3 fruit fly cellular contexts compared by ENCODE assay signal in the genomic region with DNA sequence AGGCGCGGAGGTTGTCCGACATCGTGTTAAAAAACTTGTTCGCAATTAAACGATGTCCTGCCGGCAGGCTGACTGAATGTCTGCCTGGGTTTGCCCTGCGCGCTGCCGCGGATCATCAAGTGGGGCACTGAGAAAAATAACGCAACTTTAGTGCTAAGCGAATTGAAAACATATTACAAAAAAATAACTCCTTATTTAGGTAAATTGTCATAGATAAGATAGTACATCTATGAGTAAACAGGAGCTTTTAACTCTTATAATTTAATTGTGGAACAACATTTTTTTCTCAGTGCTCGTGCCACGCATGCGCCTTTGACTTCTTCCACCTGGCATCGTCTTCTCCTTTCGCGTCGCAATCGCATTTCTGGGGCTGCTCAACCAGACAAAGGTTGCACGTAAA.
TF ChIP-seq lines count a peak whose summit lies in the region.

No protein-coding gene starts in this region.

TF ChIP-seq in whole organism, embryonic, 481 proteins besides CTCF, POLR2A, EP300 and RAD21 (continued from another document):
- TF ChIP-seq lbe (GFP tag; optimal IDR thresholded peaks at IDR 0.05; lab: Kevin White, UChicago) (peak; percentile 18), ara (GFP tag; IDR thresholded peaks at IDR 0.05; lab: Robert Waterston, UW) (peak; percentile 62; the same call in 1 of the 2 replicates), nom (GFP tag; optimal IDR thresholded peaks at IDR 0.05; lab: Kevin White, UChicago) (peak; percentile 78), oc (tag; optimal IDR thresholded peaks at IDR 0.05; lab: Kevin White, UChicago) (no peak), Xrp1 (GFP tag; IDR thresholded peaks at IDR 0.05; lab: Robert Waterston, UW) (peak; percentile 68; the same call in 1 of the 2 replicates), zen (tag; optimal IDR thresholded peaks at IDR 0.05; lab: Kevin White, UChicago) (peak; percentile 49), wor (GFP tag; IDR thresholded peaks at IDR 0.05; lab: Robert Waterston, UW) (no peak), CG10267 (tag; optimal IDR thresholded peaks at IDR 0.05; lab: Kevin White, UChicago) (peak; percentile 13), ase (GFP tag; IDR thresholded peaks at IDR 0.05; lab: Robert Waterston, UW) (peak; percentile 28; the same call in 1 of the 3 replicates), dan (GFP tag; IDR thresholded peaks at IDR 0.05; lab: Robert Waterston, UW) (0 out of 2 replicates have a peak, but pooled peaks have one; percentile 20), CG17612 (GFP tag; IDR thresholded peaks at IDR 0.05; lab: Robert Waterston, UW) (no peak), stwl (tag; optimal IDR thresholded peaks at IDR 0.05; lab: Kevin White, UChicago) (no peak), prd (optimal IDR thresholded peaks at IDR 0.05; lab: Kevin White, UChicago) (no peak), prd (GFP tag; IDR thresholded peaks at IDR 0.05; lab: Robert Waterston, UW) (peak; percentile 43; the same call in 2 of the 3 replicates), Ssrp (tag; optimal IDR thresholded peaks at IDR 0.05; lab: Kevin White, UChicago) (no peak), tin (GFP tag; optimal IDR thresholded peaks at IDR 0.05; lab: Kevin White, UChicago) (peak; percentile 13), Rfx (GFP tag; IDR thresholded peaks at IDR 0.05; lab: Robert Waterston, UW) (no peak), CG7963 (GFP tag; IDR thresholded peaks at IDR 0.05; lab: Robert Waterston, UW; ENCODE audit: partially characterized antibody) (no peak), vvl (GFP tag; IDR thresholded peaks at IDR 0.05; lab: Robert Waterston, UW) (0 out of 2 replicates have a peak, but pooled peaks have one; percentile 11), gem (tag; optimal IDR thresholded peaks at IDR 0.05; lab: Kevin White, UChicago) (peak; percentile 28), CG17829 (tag; optimal IDR thresholded peaks at IDR 0.05; lab: Kevin White, UChicago) (peak; percentile 28), dmrt11E (tag; optimal IDR thresholded peaks at IDR 0.05; lab: Kevin White, UChicago) (peak; percentile 58), CG3847 (GFP tag; IDR thresholded peaks at IDR 0.05; lab: Robert Waterston, UW) (no peak), Med (GFP tag; lab: Kevin White, UChicago) (peak; percentile 11), zfh1 (GFP tag; IDR thresholded peaks at IDR 0.05; lab: Robert Waterston, UW) (0 out of 3 replicates have a peak, but pooled peaks have one; percentile 34), CG2712 (tag; optimal IDR thresholded peaks at IDR 0.05; lab: Kevin White, UChicago) (peak; percentile 20), CG4360 (GFP tag; IDR thresholded peaks at IDR 0.05; lab: Robert Waterston, UW) (no peak), CG10959 (GFP tag; IDR thresholded peaks at IDR 0.05; lab: Robert Waterston, UW) (peak; percentile 64), lola (GFP tag; optimal IDR thresholded peaks at IDR 0.05; lab: Kevin White, UChicago) (peak in 1 of 3 experiments; percentile 36), Atf-2 (GFP tag; optimal IDR thresholded peaks at IDR 0.05; lab: Kevin White, UChicago) (no peak), kni (GFP tag; optimal IDR thresholded peaks at IDR 0.05; lab: Kevin White, UChicago) (no peak), CG14710 (tag; optimal IDR thresholded peaks at IDR 0.05; lab: Kevin White, UChicago) (peak; percentile 10), Dad (GFP tag; optimal IDR thresholded peaks at IDR 0.05; lab: Kevin White, UChicago) (no peak), CG7839 (tag; optimal IDR thresholded peaks at IDR 0.05; lab: Kevin White, UChicago) (no peak), CG1603 (tag; optimal IDR thresholded peaks at IDR 0.05; lab: Kevin White, UChicago) (peak; percentile 23), phol (tag; optimal IDR thresholded peaks at IDR 0.05; lab: Kevin White, UChicago) (peak; percentile 4), CG15696 (tag; optimal IDR thresholded peaks at IDR 0.05; lab: Kevin White, UChicago) (peak; percentile 35), CG4404 (GFP tag; IDR thresholded peaks at IDR 0.05; lab: Robert Waterston, UW) (0 out of 2 replicates have a peak, but pooled peaks have one; percentile 30), CG17328 (GFP tag; IDR thresholded peaks at IDR 0.05; lab: Robert Waterston, UW) (peak; percentile 49; the same call in 1 of the 2 replicates), sens (GFP tag; lab: Kevin White, UChicago) (peak; percentile 56), ac (GFP tag; optimal IDR thresholded peaks at IDR 0.05; lab: Kevin White, UChicago) (peak; percentile 27)
TF ChIP-seq in whole organism, embryonic: peak in this region for 36.

TF ChIP-seq in whole organism, prepupa, 60 proteins besides CTCF, POLR2A, EP300 and RAD21 (continued from another document):
- no peak for TF ChIP-seq Blimp-1 (GFP tag; optimal IDR thresholded peaks at IDR 0.05; lab: Kevin White, UChicago)
- peak; percentile 67 for TF ChIP-seq Met (GFP tag; optimal IDR thresholded peaks at IDR 0.05; lab: Kevin White, UChicago)
- TF ChIP-seq CG31627 (GFP tag; optimal IDR thresholded peaks at IDR 0.05; lab: Kevin White, UChicago), result peak; percentile 48
- TF ChIP-seq CG8119 (GFP tag; IDR thresholded peaks at IDR 0.05; lab: Robert Waterston, UW), result 0 out of 3 replicates have a peak, but pooled peaks have one; percentile 28
- TF ChIP-seq CG8319 (GFP tag; optimal IDR thresholded peaks at IDR 0.05; lab: Kevin White, UChicago), result peak; percentile 58
- peak; percentile 72 for TF ChIP-seq achi (GFP tag; optimal IDR thresholded peaks at IDR 0.05; lab: Kevin White, UChicago)
- TF ChIP-seq net (GFP tag; optimal IDR thresholded peaks at IDR 0.05; lab: Kevin White, UChicago), result peak; percentile 48
- TF ChIP-seq Eip78C (GFP tag; lab: Kevin White, UChicago), result peak; percentile 88
- TF ChIP-seq CG6792 (GFP tag; optimal IDR thresholded peaks at IDR 0.05; lab: Kevin White, UChicago), result peak; percentile 68
- no peak for TF ChIP-seq CG11294 (GFP tag; IDR thresholded peaks at IDR 0.05; lab: Robert Waterston, UW)
- TF ChIP-seq CG6854 (GFP tag; optimal IDR thresholded peaks at IDR 0.05; lab: Kevin White, UChicago), result no peak
- TF ChIP-seq CG8632 (GFP tag; optimal IDR thresholded peaks at IDR 0.05; lab: Kevin White, UChicago), result peak; percentile 65
- peak; percentile 79 for TF ChIP-seq dsx (GFP tag; optimal IDR thresholded peaks at IDR 0.05; lab: Kevin White, UChicago; ENCODE audit: poor library complexity, severe bottlenecking)
- peak; percentile 83 for TF ChIP-seq spab (GFP tag; optimal IDR thresholded peaks at IDR 0.05; lab: Kevin White, UChicago)
- TF ChIP-seq esn (GFP tag; optimal IDR thresholded peaks at IDR 0.05; lab: Kevin White, UChicago), result peak; percentile 76
- TF ChIP-seq Sox14 (GFP tag; optimal IDR thresholded peaks at IDR 0.05; lab: Kevin White, UChicago), result peak; percentile 44
- TF ChIP-seq CG34406 (GFP tag; optimal IDR thresholded peaks at IDR 0.05; lab: Kevin White, UChicago), result peak; percentile 52
- TF ChIP-seq CG6808 (GFP tag; optimal IDR thresholded peaks at IDR 0.05; lab: Kevin White, UChicago), result peak; percentile 86
- TF ChIP-seq CG3919 (GFP tag; optimal IDR thresholded peaks at IDR 0.05; lab: Kevin White, UChicago), result peak; percentile 67
- TF ChIP-seq CG6163 (GFP tag; IDR thresholded peaks at IDR 0.05; lab: Robert Waterston, UW), result peak; percentile 74; the same call in 2 of the 3 replicates
- no peak for TF ChIP-seq Hr38 (GFP tag; optimal IDR thresholded peaks at IDR 0.05; lab: Kevin White, UChicago)
- peak; percentile 79 for TF ChIP-seq fd59A (GFP tag; optimal IDR thresholded peaks at IDR 0.05; lab: Kevin White, UChicago)
- no peak for TF ChIP-seq Lpt (GFP tag; optimal IDR thresholded peaks at IDR 0.05; lab: Kevin White, UChicago)
- TF ChIP-seq Hr39 (GFP tag; optimal IDR thresholded peaks at IDR 0.05; lab: Kevin White, UChicago), result peak; percentile 51
- TF ChIP-seq acj6 (GFP tag; optimal IDR thresholded peaks at IDR 0.05; lab: Kevin White, UChicago), result peak; percentile 64
- TF ChIP-seq CG7368 (GFP tag; optimal IDR thresholded peaks at IDR 0.05; lab: Kevin White, UChicago), result peak; percentile 40
- TF ChIP-seq CG4318 (GFP tag; optimal IDR thresholded peaks at IDR 0.05; lab: Kevin White, UChicago), result no peak
- TF ChIP-seq Ets21C (GFP tag; optimal IDR thresholded peaks at IDR 0.05; lab: Kevin White, UChicago), result peak; percentile 17
- peak; percentile 57 for TF ChIP-seq CG11902 (GFP tag; optimal IDR thresholded peaks at IDR 0.05; lab: Kevin White, UChicago)
- no peak for TF ChIP-seq eg (GFP tag; IDR thresholded peaks at IDR 0.05; lab: Robert Waterston, UW)
- TF ChIP-seq CG6276 (GFP tag; optimal IDR thresholded peaks at IDR 0.05; lab: Kevin White, UChicago), result no peak
- TF ChIP-seq Gug (GFP tag; IDR thresholded peaks at IDR 0.05; lab: Robert Waterston, UW), result no peak
- TF ChIP-seq CG10669 (GFP tag; optimal IDR thresholded peaks at IDR 0.05; lab: Kevin White, UChicago), result peak; percentile 80
- TF ChIP-seq Eip75B (GFP tag; optimal IDR thresholded peaks at IDR 0.05; lab: Kevin White, UChicago), result peak; percentile 81
- no peak for TF ChIP-seq CG32006 (GFP tag; optimal IDR thresholded peaks at IDR 0.05; lab: Kevin White, UChicago)
- no peak for TF ChIP-seq fkh (GFP tag; optimal IDR thresholded peaks at IDR 0.05; lab: Kevin White, UChicago)
- peak; percentile 6 for TF ChIP-seq fd85E (GFP tag; optimal IDR thresholded peaks at IDR 0.05; lab: Kevin White, UChicago)
- TF ChIP-seq CG11762 (GFP tag; optimal IDR thresholded peaks at IDR 0.05; lab: Kevin White, UChicago; ENCODE audit: insufficient read depth), result peak; percentile 27

TF ChIP-seq in whole organism, wandering third instar larva, 38 proteins besides CTCF, POLR2A, EP300 and RAD21 (continued from another document):
- TF ChIP-seq brk (GFP tag; optimal IDR thresholded peaks at IDR 0.05; lab: Kevin White, UChicago) (no peak), Abd-B (GFP tag; optimal IDR thresholded peaks at IDR 0.05; lab: Kevin White, UChicago) (no peak), dl (GFP tag; optimal IDR thresholded peaks at IDR 0.05; lab: Kevin White, UChicago; ENCODE audit: insufficient read depth in 1 of 2, partially characterized antibody in 2 of 2) (no peak), ey (GFP tag; optimal IDR thresholded peaks at IDR 0.05; lab: Kevin White, UChicago) (peak; percentile 69), fru (GFP tag; optimal IDR thresholded peaks at IDR 0.05; lab: Kevin White, UChicago) (peak; percentile 76), dmrt93B (GFP tag; optimal IDR thresholded peaks at IDR 0.05; lab: Kevin White, UChicago) (peak; percentile 25), CrebA (GFP tag; optimal IDR thresholded peaks at IDR 0.05; lab: Kevin White, UChicago; ENCODE audit: borderline replicate concordance) (no peak), Hr83 (GFP tag; optimal IDR thresholded peaks at IDR 0.05; lab: Kevin White, UChicago; ENCODE audit: poor library complexity, severe bottlenecking) (no peak)
TF ChIP-seq in whole organism, wandering third instar larva: peak in this region for 14.
